Fruit fly (Drosophila melanogaster): ENCODE data around the gene Exn.

- TF ChIP-seq pad (GFP tag; optimal IDR thresholded peaks at IDR 0.05): no peak
- TF ChIP-seq CG33017 (tag; optimal IDR thresholded peaks at IDR 0.05): no peak
- TF ChIP-seq CG7045 (GFP tag; optimal IDR thresholded peaks at IDR 0.05): no peak
Observed at dm6 chr3L:17006250-17006693, 36.5 kb downstream of the Exn start.
